Fruit fly (Drosophila melanogaster): ENCODE data around the gene Nepl8.

Nepl8 gene

DNA sequence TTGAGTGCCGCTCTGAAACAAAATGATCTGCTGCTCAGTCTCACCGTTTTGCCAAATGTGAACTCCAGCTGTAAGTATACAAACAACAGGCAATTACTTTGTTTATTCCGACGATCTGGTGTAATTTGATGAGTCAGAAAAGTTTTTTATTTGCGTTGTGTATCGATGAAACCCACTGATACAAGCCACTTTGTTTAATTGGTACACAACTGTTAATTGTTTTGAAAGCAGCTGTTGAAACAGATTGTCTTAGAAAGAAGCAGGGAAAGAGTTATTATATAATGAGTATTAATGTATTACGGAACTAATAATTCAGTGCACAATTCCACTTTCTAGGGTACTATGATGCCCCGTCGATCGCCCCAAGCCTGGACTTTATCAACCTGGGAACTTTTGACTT is 36.1 kb upstream of the Nepl8 start (continued):
- TF ChIP-seq disco-r (GFP tag; optimal IDR thresholded peaks at IDR 0.05) (no peak), zfh1 (GFP tag; IDR thresholded peaks at IDR 0.05) (0 out of 3 replicates have a peak, but pooled peaks have one; percentile 28), GATAe (GFP tag; conservative IDR thresholded peaks at IDR 0.05) (no peak), corto (GFP tag; optimal IDR thresholded peaks at IDR 0.05) (no peak), CG11695 (GFP tag; IDR thresholded peaks at IDR 0.05) (no peak), Ada2b (GFP tag; IDR thresholded peaks at IDR 0.05) (no peak), CG11723 (GFP tag; optimal IDR thresholded peaks at IDR 0.05) (no peak), Bteb2 (GFP tag; optimal IDR thresholded peaks at IDR 0.05) (no peak), Optix (GFP tag; IDR thresholded peaks at IDR 0.05) (no peak), Gug (GFP tag; IDR thresholded peaks at IDR 0.05) (no peak), Rx (GFP tag; IDR thresholded peaks at IDR 0.05) (no peak), CG18476 (GFP tag; optimal IDR thresholded peaks at IDR 0.05) (no peak), dpn (GFP tag; optimal IDR thresholded peaks at IDR 0.05) (no peak), wek (GFP tag; optimal IDR thresholded peaks at IDR 0.05) (no peak), sens-2 (GFP tag; IDR thresholded peaks at IDR 0.05) (no peak), CG15601 (tag; optimal IDR thresholded peaks at IDR 0.05) (peak; percentile 32), nerfin-2 (GFP tag; IDR thresholded peaks at IDR 0.05; ENCODE audit: partially characterized antibody) (no peak), gce (GFP tag; IDR thresholded peaks at IDR 0.05) (0 out of 3 replicates have a peak, but pooled peaks have one; percentile 21), BEAF-32 (GFP tag; optimal IDR thresholded peaks at IDR 0.05) (no peak), Kr (GFP tag; optimal IDR thresholded peaks at IDR 0.05) (no peak), Awh (GFP tag; IDR thresholded peaks at IDR 0.05) (no peak), dmrt99B (tag; optimal IDR thresholded peaks at IDR 0.05) (peak; percentile 4), mam (GFP tag; optimal IDR thresholded peaks at IDR 0.05) (no peak), ato (GFP tag; IDR thresholded peaks at IDR 0.05; ENCODE audit: partially characterized antibody) (no peak), Dbx (GFP tag; IDR thresholded peaks at IDR 0.05) (0 out of 3 replicates have a peak, but pooled peaks have one; percentile 19), dm (GFP tag; optimal IDR thresholded peaks at IDR 0.05) (no peak), Asciz (GFP tag; optimal IDR thresholded peaks at IDR 0.05) (peak; percentile 28), CG17912 (GFP tag; optimal IDR thresholded peaks at IDR 0.05) (no peak), knrl (GFP tag; IDR thresholded peaks at IDR 0.05; ENCODE audit: partially characterized antibody) (no peak), PHDP (tag; optimal IDR thresholded peaks at IDR 0.05) (peak; percentile 62), Dip3 (GFP tag; optimal IDR thresholded peaks at IDR 0.05) (no peak), Dek (tag; optimal IDR thresholded peaks at IDR 0.05) (no peak), btn (GFP tag; optimal IDR thresholded peaks at IDR 0.05) (no peak), CG9609 (GFP tag; optimal IDR thresholded peaks at IDR 0.05) (no peak)

DNA sequence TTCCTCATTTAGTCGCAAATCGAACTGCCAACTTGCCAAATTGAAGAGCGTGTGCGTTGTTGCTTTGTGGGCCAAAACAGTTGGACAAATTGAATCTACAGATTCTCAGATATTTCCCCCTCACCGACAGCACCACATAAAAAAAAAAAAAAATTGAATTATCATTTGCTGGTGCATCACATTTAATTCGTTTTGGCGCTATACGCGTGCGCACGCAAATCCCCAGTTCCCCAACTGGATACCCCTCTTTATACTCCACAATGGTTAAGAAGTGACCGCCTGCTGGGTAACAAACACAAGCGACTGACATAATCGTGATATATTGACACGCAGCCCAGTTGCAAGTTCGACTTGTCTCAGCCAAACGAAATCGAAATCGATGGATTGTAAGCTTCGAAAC is 29.6 kb upstream of the Nepl8 start:
- TF ChIP-seq CG17802 (tag; optimal IDR thresholded peaks at IDR 0.05) = no peak
- peak; percentile 6 for TF ChIP-seq trem (tag; optimal IDR thresholded peaks at IDR 0.05)

DNA sequence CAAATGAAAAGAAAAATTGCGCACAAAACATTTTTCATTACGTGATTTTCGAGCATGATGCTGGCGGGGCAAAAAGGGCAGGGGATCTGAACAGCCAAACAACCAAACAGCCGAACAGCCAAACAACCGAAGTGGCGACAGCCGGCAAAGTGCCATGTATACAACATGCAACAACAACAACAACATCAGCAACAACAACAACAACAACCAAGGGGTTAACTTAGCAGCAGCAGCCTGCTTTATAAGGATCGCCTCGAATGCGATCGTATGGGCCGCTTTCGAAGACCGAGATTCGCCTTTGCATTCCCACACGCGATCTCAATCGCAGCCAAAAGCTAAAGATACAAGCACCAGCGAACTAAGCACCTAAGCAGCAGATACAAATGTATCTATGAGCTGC is 24.3 kb upstream of the Nepl8 start:
- TF ChIP-seq Max (GFP tag; optimal IDR thresholded peaks at IDR 0.05) = no peak
- no peak for TF ChIP-seq bsh (GFP tag; optimal IDR thresholded peaks at IDR 0.05)
- TF ChIP-seq CG3065 (GFP tag; optimal IDR thresholded peaks at IDR 0.05) = no peak
- TF ChIP-seq Pdp1 (GFP tag; optimal IDR thresholded peaks at IDR 0.05) = no peak
- no peak for TF ChIP-seq Kr (GFP tag; optimal IDR thresholded peaks at IDR 0.05)
- no peak for TF ChIP-seq CG11560 (tag; IDR thresholded peaks at IDR 0.05)
- TF ChIP-seq Ets65A (GFP tag) = peak; percentile 15
- TF ChIP-seq CG4360 (GFP tag; IDR thresholded peaks at IDR 0.05) = peak; percentile 91
- no peak for TF ChIP-seq CG17829 (tag; optimal IDR thresholded peaks at IDR 0.05)
- no peak for TF ChIP-seq maf-S (GFP tag; optimal IDR thresholded peaks at IDR 0.05)
- TF ChIP-seq CG4730 (GFP tag; IDR thresholded peaks at IDR 0.05) = no peak
- no peak for TF ChIP-seq Stat92E (GFP tag; optimal IDR thresholded peaks at IDR 0.05)
- TF ChIP-seq CG11504 (tag; optimal IDR thresholded peaks at IDR 0.05) = no peak
- TF ChIP-seq Hr78 (GFP tag; optimal IDR thresholded peaks at IDR 0.05) = no peak
- no peak for TF ChIP-seq odd (GFP tag; optimal IDR thresholded peaks at IDR 0.05)
- no peak for TF ChIP-seq fru (optimal IDR thresholded peaks at IDR 0.05)

Measured in whole organism, embryonic.